Worm (Caenorhabditis elegans) whole organism, L1 larva: ENCODE measurements around the gene cut-4.

ENCODE experiments used
- C04F5.9 ChIP-seq: sonication (generic microtip); optimal IDR thresholded peaks from 2 replicates; lab custom pipeline; 2016; ENCODE audit warnings: missing genetic modification characterization, missing compliant biosample characterization
- C34B4.2 ChIP-seq: sonication (generic microtip); optimal IDR thresholded peaks from 2 replicates; lab custom pipeline; 2017; ENCODE audit warnings: mild to moderate bottlenecking, missing genetic modification characterization, missing compliant biosample characterization
- F16B12.6 ChIP-seq: fragments of 150-350 bp; optimal IDR thresholded peaks from 2 replicates; lab custom pipeline; 2014; ENCODE audit warnings: missing biosample characterization, missing genetic modification characterization
- aha-1 ChIP-seq: fragments of 150-350 bp; optimal IDR thresholded peaks from 2 replicates; lab custom pipeline; 2014; ENCODE audit warnings: missing biosample characterization, missing genetic modification characterization
- alr-1 ChIP-seq: fragments of 200-800 bp; sonication (Bioruptor generic); optimal IDR thresholded peaks from 2 replicates; lab custom pipeline; 2018; ENCODE audit warnings: borderline replicate concordance, mild to moderate bottlenecking, missing genetic modification characterization, missing compliant biosample characterization
- aly-2 ChIP-seq: fragments of 150-350 bp; optimal IDR thresholded peaks from 2 replicates; lab custom pipeline; 2014; ENCODE audit warnings: missing biosample characterization, missing genetic modification characterization
- ceh-8 ChIP-seq: fragments of 200-800 bp; sonication (Bioruptor generic); optimal IDR thresholded peaks from 2 replicates; lab custom pipeline; 2018; ENCODE audit warnings: mild to moderate bottlenecking, missing genetic modification characterization, moderate library complexity, missing compliant biosample characterization
- ceh-82 ChIP-seq, 3 experiments: fragments of 150-350 bp in 1 of 3; sonication (generic microtip) in 2 of 3; optimal IDR thresholded peaks; 2 replicates each; lab custom pipeline; 2014 to 2017; ENCODE audit warnings: missing biosample characterization in 3 of 3, missing genetic modification characterization in 3 of 3
- ceh-88 ChIP-seq: fragments of 200-800 bp; sonication (Bioruptor generic); IDR thresholded peaks from 2 replicates; pipeline ENCODE4 v1.3.6; 2022; ENCODE audit warnings: missing genetic modification characterization, missing compliant biosample characterization
- ceh-90 ChIP-seq: sonication (generic microtip); optimal IDR thresholded peaks from 2 replicates; lab custom pipeline; 2016; ENCODE audit warnings: missing genetic modification characterization, missing compliant biosample characterization
- ces-1 ChIP-seq: fragments of 150-350 bp; optimal IDR thresholded peaks from 2 replicates; lab custom pipeline; 2014; ENCODE audit warnings: missing biosample characterization, missing genetic modification reagents, missing genetic modification characterization
- dsc-1 ChIP-seq: sonication (generic microtip); optimal IDR thresholded peaks from 2 replicates; lab custom pipeline; 2016; ENCODE audit warnings: mild to moderate bottlenecking, missing genetic modification characterization, missing compliant biosample characterization
- efl-1 ChIP-seq, 4 experiments: fragments of 150-350 bp; optimal IDR thresholded peaks in 3 of 4; peaks in 1 of 4; 1 replicate in 1 of 4; 2 replicates in 3 of 4; lab custom pipeline; 2014; ENCODE audit warnings: missing biosample characterization in 2 of 4, missing genetic modification characterization in 2 of 4, missing genetic modification reagents in 2 of 4
- egl-13 ChIP-seq: sonication (generic microtip); optimal IDR thresholded peaks from 2 replicates; lab custom pipeline; 2016; ENCODE audit warnings: missing genotype, missing genetic modification reagents, missing genetic modification characterization, missing compliant biosample characterization
- egl-27 ChIP-seq, 2 experiments: fragments of 150-350 bp in 1 of 2; sonication (generic microtip); optimal IDR thresholded peaks; 3 replicates each; lab custom pipeline; 2017 to 2018; ENCODE audit warnings: missing biosample characterization in 2 of 2, missing genetic modification characterization in 2 of 2, missing genetic modification reagents in 2 of 2
- elt-2 ChIP-seq: sonication (generic microtip); optimal IDR thresholded peaks from 2 replicates; lab custom pipeline; 2016; ENCODE audit warnings: missing genetic modification characterization, mild to moderate bottlenecking, inconsistent platforms, missing compliant biosample characterization, missing genetic modification reagents
- elt-3 ChIP-seq, 6 experiments: fragments of 150-350 bp in 1 of 6; sonication (generic microtip); optimal IDR thresholded peaks; 2 replicates each; lab custom pipeline; 2017 to 2018; ENCODE audit warnings: missing biosample characterization in 6 of 6, missing genetic modification characterization in 6 of 6, inconsistent platforms in 1 of 6
- fkh-10 ChIP-seq: sonication (generic microtip); optimal IDR thresholded peaks from 2 replicates; lab custom pipeline; 2017; ENCODE audit warnings: missing biosample characterization, missing genetic modification reagents, missing genetic modification characterization
- fkh-8 ChIP-seq: sonication (generic microtip); optimal IDR thresholded peaks from 2 replicates; lab custom pipeline; 2016; ENCODE audit warnings: mild to moderate bottlenecking, missing genetic modification characterization, missing compliant biosample characterization
- hpl-2 ChIP-seq: fragments of 150-350 bp; optimal IDR thresholded peaks from 2 replicates; lab custom pipeline; 2014; ENCODE audit warnings: missing biosample characterization, missing genetic modification reagents, missing genetic modification characterization
- isw-1 ChIP-seq: fragments of 200-800 bp; sonication (Bioruptor generic); IDR thresholded peaks from 2 replicates; pipeline ENCODE4 v1.3.6; 2022; ENCODE audit warnings: missing genetic modification characterization, missing compliant biosample characterization
- jun-1 ChIP-seq: fragments of 150-350 bp; optimal IDR thresholded peaks from 2 replicates; lab custom pipeline; 2014; ENCODE audit warnings: missing biosample characterization, missing genetic modification reagents, missing genetic modification characterization
- lin-14 ChIP-seq: fragments of 200-800 bp; sonication (Bioruptor generic); optimal IDR thresholded peaks from 2 replicates; lab custom pipeline; 2018; ENCODE audit warnings: mild to moderate bottlenecking, missing genetic modification characterization, moderate library complexity, missing compliant biosample characterization
- lin-15B ChIP-seq: fragments of 150-350 bp; sonication (generic microtip); optimal IDR thresholded peaks from 3 replicates; lab custom pipeline; 2014; ENCODE audit warnings: missing biosample characterization, missing genetic modification characterization
- lin-35 ChIP-seq, 2 experiments: fragments of 150-350 bp; optimal IDR thresholded peaks; 2 replicates each; lab custom pipeline; 2014; ENCODE audit warnings: missing biosample characterization in 2 of 2, missing genetic modification characterization in 2 of 2, missing genetic modification reagents in 2 of 2
- lir-3 ChIP-seq: sonication (generic microtip); optimal IDR thresholded peaks from 2 replicates; lab custom pipeline; 2016; ENCODE audit warnings: mild to moderate bottlenecking, missing genetic modification characterization, moderate library complexity, missing compliant biosample characterization; ENCODE audit not compliant: poor library complexity
- lsy-2 ChIP-seq, 2 experiments: fragments of 150-350 bp; optimal IDR thresholded peaks; 2 replicates each; lab custom pipeline; 2014; ENCODE audit warnings: missing biosample characterization in 2 of 2, missing genetic modification characterization in 2 of 2
- mab-9 ChIP-seq: fragments of 200-800 bp; sonication (Bioruptor generic); IDR thresholded peaks from 2 replicates; pipeline ENCODE4 v1.3.6; 2022; ENCODE audit warnings: missing genetic modification reagents, missing genetic modification characterization, missing compliant biosample characterization
- mef-2 ChIP-seq: fragments of 150-350 bp; optimal IDR thresholded peaks from 2 replicates; lab custom pipeline; 2014; ENCODE audit warnings: missing biosample characterization, missing genetic modification characterization
- mep-1 ChIP-seq: fragments of 150-350 bp; optimal IDR thresholded peaks from 2 replicates; lab custom pipeline; 2014; ENCODE audit warnings: missing biosample characterization, missing genetic modification characterization
- nhr-19 ChIP-seq: fragments of 200-800 bp; sonication (Bioruptor generic); conservative IDR thresholded peaks from 2 replicates; pipeline ENCODE4 v1.3.6; 2022; ENCODE audit warnings: missing genetic modification characterization, missing compliant biosample characterization
- nhr-28 ChIP-seq: fragments of 150-350 bp; optimal IDR thresholded peaks from 2 replicates; lab custom pipeline; 2014; ENCODE audit warnings: missing biosample characterization, missing genetic modification characterization
- nhr-47 ChIP-seq: sonication (generic microtip); optimal IDR thresholded peaks from 2 replicates; lab custom pipeline; 2016; ENCODE audit warnings: mild to moderate bottlenecking, missing genetic modification characterization, moderate library complexity, missing compliant biosample characterization
- nhr-71 ChIP-seq: sonication (generic microtip); optimal IDR thresholded peaks from 2 replicates; lab custom pipeline; 2016; ENCODE audit warnings: mild to moderate bottlenecking, missing genetic modification characterization, moderate library complexity, missing compliant biosample characterization
- nhr-84 ChIP-seq: sonication (generic microtip); optimal IDR thresholded peaks from 2 replicates; lab custom pipeline; 2017; ENCODE audit warnings: missing biosample characterization, missing genetic modification characterization
- nhr-85 ChIP-seq: sonication (generic microtip); peaks from one replicate; lab custom pipeline; 2016; ENCODE audit warnings: missing genetic modification characterization, inconsistent platforms, missing compliant biosample characterization
- pag-3 ChIP-seq: sonication (generic microtip); optimal IDR thresholded peaks from 2 replicates; lab custom pipeline; 2017; ENCODE audit warnings: missing genetic modification characterization, mild to moderate bottlenecking, missing compliant biosample characterization, antibody characterized with exemption, borderline replicate concordance; ENCODE audit not compliant: insufficient read depth
- pax-3 ChIP-seq: fragments of 200-800 bp; sonication (Bioruptor generic); optimal IDR thresholded peaks from 2 replicates; lab custom pipeline; 2018; ENCODE audit warnings: mild to moderate bottlenecking, missing genetic modification characterization, moderate library complexity, missing compliant biosample characterization
- pqm-1 ChIP-seq: sonication (generic microtip); optimal IDR thresholded peaks from 3 replicates; lab custom pipeline; 2017; ENCODE audit warnings: missing biosample characterization, missing genetic modification characterization
- skn-1 ChIP-seq: fragments of 150-350 bp; optimal IDR thresholded peaks from 2 replicates; lab custom pipeline; 2014; ENCODE audit warnings: missing biosample characterization, missing genetic modification characterization
- sptf-1 ChIP-seq: fragments of 150-350 bp; optimal IDR thresholded peaks from 2 replicates; lab custom pipeline; 2014; ENCODE audit warnings: missing biosample characterization, missing genetic modification characterization
- tbx-2 ChIP-seq: sonication (generic microtip); optimal IDR thresholded peaks from 2 replicates; lab custom pipeline; 2016; ENCODE audit warnings: missing genetic modification characterization, missing compliant biosample characterization
- unc-62 ChIP-seq: fragments of 150-350 bp; optimal IDR thresholded peaks from 2 replicates; lab custom pipeline; 2014; ENCODE audit warnings: missing biosample characterization, missing genetic modification reagents, missing genetic modification characterization
- zag-1 ChIP-seq: fragments of 150-350 bp; optimal IDR thresholded peaks from 2 replicates; lab custom pipeline; 2014; ENCODE audit warnings: missing biosample characterization, missing genetic modification characterization
- ztf-11 ChIP-seq, 2 experiments: sonication (generic microtip); optimal IDR thresholded peaks; 2 replicates each; lab custom pipeline; 2016 to 2017; ENCODE audit warnings: missing genetic modification characterization in 2 of 2, missing biosample characterization in 1 of 2, missing compliant biosample characterization in 1 of 2
- ztf-4 ChIP-seq: fragments of 150-350 bp; optimal IDR thresholded peaks from 2 replicates; lab custom pipeline; 2014; ENCODE audit warnings: missing biosample characterization, missing genetic modification characterization

cut-4 gene

ce11 chrII:10390854-10391253 lies 45.1 kb upstream of the cut-4 start, which contains the start of the genes T09F3.2 and T09F3.7:
Gene T09F3.2, plus strand, starts transcription at chrII:10391154.
Gene T09F3.7, plus strand, starts transcription at chrII:10391168.
- TF ChIP-seq sptf-1 (tag; lab: Kevin White, UChicago) = no peak
- TF ChIP-seq C34B4.2 (tag; lab: Kevin White, UChicago) = no peak
- no peak for TF ChIP-seq C04F5.9 (tag; lab: Kevin White, UChicago)
- TF ChIP-seq lin-15B (tag; lab: Kevin White, UChicago) = no peak
- no peak for TF ChIP-seq hpl-2
- TF ChIP-seq egl-13 (tag; lab: Kevin White, UChicago) = no peak
- TF ChIP-seq F16B12.6 = no peak
- TF ChIP-seq tbx-2 (tag; lab: Kevin White, UChicago) = no peak
- TF ChIP-seq ztf-4 (tag; lab: Kevin White, UChicago) = no peak
- no peak for TF ChIP-seq aha-1
- no peak for TF ChIP-seq ceh-88 (GFP tag; lab: Robert Waterston, UW)
- TF ChIP-seq mab-9 = no peak
- TF ChIP-seq ztf-11 (tag; optimal IDR thresholded peaks at IDR 0.05; lab: Kevin White, UChicago) = no peak
- no peak for TF ChIP-seq mep-1 (tag; lab: Kevin White, UChicago)
- TF ChIP-seq ceh-8 (GFP tag; lab: Kevin White, UChicago) = no peak
- no peak for TF ChIP-seq nhr-47
- TF ChIP-seq nhr-19 = no peak

ce11 chrII:10393282-10394179 lies 42.4 kb upstream of the cut-4 start, which contains the start of gene gpd-1:
Gene gpd-1, plus strand, starts transcription at chrII:10394129.
- TF ChIP-seq ceh-90 (tag; lab: Kevin White, UChicago) (no peak), elt-2 (tag; lab: Kevin White, UChicago) (peak; percentile 20), efl-1 (optimal IDR thresholded peaks at IDR 0.05; lab: Kevin White, UChicago) (no peak), efl-1 (GFP tag; optimal IDR thresholded peaks at IDR 0.05 in 1 of 2; lab: Kevin White, UChicago) (peak in 1 of 2 experiments; percentile 78), lin-35 (GFP tag; optimal IDR thresholded peaks at IDR 0.05; lab: Kevin White, UChicago) (no peak), skn-1 (no peak)
- TF ChIP-seq, all 84 proteins: peak for 2

- peak in 1 of 3 experiments; percentile 38 for TF ChIP-seq ceh-82 (tag; optimal IDR thresholded peaks at IDR 0.05; lab: Kevin White, UChicago)
- TF ChIP-seq unc-62 (GFP tag; lab: Kevin White, UChicago) = no peak
- TF ChIP-seq jun-1 = no peak
- no peak for TF ChIP-seq nhr-28 (tag; lab: Kevin White, UChicago)
- TF ChIP-seq egl-27 (tag; optimal IDR thresholded peaks at IDR 0.05; lab: Kevin White, UChicago) = no peak
- peak; percentile 72 to 76 for TF ChIP-seq lsy-2 (tag; optimal IDR thresholded peaks at IDR 0.05; lab: Kevin White, UChicago)
- peak; percentile 89 for TF ChIP-seq nhr-85
- TF ChIP-seq fkh-10 (GFP tag; lab: Kevin White, UChicago) = peak; percentile 21
- peak; percentile 42 for TF ChIP-seq skn-1
- TF ChIP-seq zag-1 (tag; lab: Kevin White, UChicago) = no peak
- TF ChIP-seq lin-14 (GFP tag; lab: Kevin White, UChicago) = peak; percentile 71
- no peak for TF ChIP-seq alr-1 (tag; lab: Kevin White, UChicago)
- TF ChIP-seq isw-1 = peak; percentile 48
- TF ChIP-seq dsc-1 (tag; lab: Kevin White, UChicago) = peak; percentile 83
- no peak for TF ChIP-seq mef-2 (tag; lab: Kevin White, UChicago)
- peak; percentile 92 for TF ChIP-seq lir-3
- TF ChIP-seq fkh-8 (tag; lab: Kevin White, UChicago) = peak; percentile 59
- peak; percentile 87 for TF ChIP-seq nhr-71 (tag; lab: Kevin White, UChicago)
- TF ChIP-seq elt-3 (tag; optimal IDR thresholded peaks at IDR 0.05; lab: Kevin White, UChicago) = peak in 1 of 6 experiments; percentile 35
- no peak for TF ChIP-seq ces-1 (GFP tag; lab: Kevin White, UChicago)
- peak; percentile 76 for TF ChIP-seq pax-3 (tag; lab: Kevin White, UChicago)
- TF ChIP-seq C34B4.2 (tag; lab: Kevin White, UChicago) = no peak
- no peak for TF ChIP-seq ceh-8 (GFP tag; lab: Kevin White, UChicago)
- TF ChIP-seq pqm-1 (tag; lab: Kevin White, UChicago) = no peak
- no peak for TF ChIP-seq pag-3 (tag; lab: Kevin White, UChicago)
- TF ChIP-seq nhr-84 (tag; lab: Kevin White, UChicago) = no peak
- no peak for TF ChIP-seq aly-2
- TF ChIP-seq egl-13 (tag; lab: Kevin White, UChicago) = peak; percentile 68
- no peak for TF ChIP-seq mab-9
Measured at ce11 chrII:10395303-10395757, 40.6 kb upstream of the cut-4 start, which contains the start of gene T09F3.4. Gene T09F3.4, plus strand, starts transcription at chrII:10395707.
